Fruit fly (Drosophila melanogaster) whole organism, embryonic: ENCODE results near the gene scramb2.

ENCODE experiments used
- ATbp ChIP-seq: fragments of 200-800 bp; sonication (Bioruptor generic); optimal IDR thresholded peaks from 2 replicates; lab custom pipeline; 2017; ENCODE audit warnings: missing biosample characterization, mild to moderate bottlenecking, missing genetic modification characterization, missing genetic modification reagents
- Adf1 ChIP-seq: fragments of 200-800 bp; sonication (Bioruptor generic); IDR thresholded peaks from 2 replicates; pipeline ENCODE4 v1.3.6; 2022; ENCODE audit warnings: missing biosample characterization, missing genetic modification characterization
- Awh ChIP-seq: fragments of 200-800 bp; sonication (Bioruptor generic); IDR thresholded peaks from 2 replicates; pipeline ENCODE4, ENCODE4 v1.3.6; 2022; ENCODE audit warnings: missing biosample characterization, missing genetic modification characterization
- CG10209 ChIP-seq: fragments of 200-800 bp; sonication (Bioruptor generic); optimal IDR thresholded peaks from 3 replicates; lab custom pipeline; 2017; ENCODE audit warnings: missing biosample characterization, mild to moderate bottlenecking, missing genetic modification characterization, missing genetic modification reagents
- CG10431 ChIP-seq: fragments of 200-800 bp; sonication (Bioruptor generic); optimal IDR thresholded peaks from 3 replicates; lab custom pipeline; 2018; ENCODE audit warnings: missing biosample characterization, mild to moderate bottlenecking, missing genetic modification characterization
- CG10959 ChIP-seq: fragments of 200-800 bp; sonication (Bioruptor generic); IDR thresholded peaks from 2 replicates; pipeline ENCODE4 v1.3.6; 2022; ENCODE audit warnings: missing biosample characterization, missing genetic modification characterization
- CG11398 ChIP-seq: fragments of 200-800 bp; sonication (Bioruptor generic); optimal IDR thresholded peaks from 2 replicates; lab custom pipeline; 2016; ENCODE audit warnings: missing biosample characterization, missing genetic modification characterization
- CG12155 ChIP-seq: fragments of 200-800 bp; sonication (Bioruptor generic); optimal IDR thresholded peaks from 3 replicates; lab custom pipeline; 2016; ENCODE audit warnings: missing biosample characterization, missing genetic modification characterization
- CG12299 ChIP-seq: fragments of 200-800 bp; sonication (Bioruptor generic); optimal IDR thresholded peaks from 2 replicates; lab custom pipeline; 2018; ENCODE audit warnings: missing biosample characterization, mild to moderate bottlenecking, missing genetic modification characterization
- CG14860 ChIP-seq: fragments of 200-800 bp; sonication (Bioruptor generic); IDR thresholded peaks from 3 replicates; pipeline ENCODE4 v1.3.6; 2022; ENCODE audit warnings: missing biosample characterization, missing genetic modification characterization; ENCODE audit not compliant: partially characterized antibody
- CG15011 ChIP-seq: fragments of 200-800 bp; sonication (Bioruptor generic); optimal IDR thresholded peaks from 3 replicates; lab custom pipeline; 2018; ENCODE audit warnings: missing biosample characterization, mild to moderate bottlenecking, missing genetic modification characterization
- CG15514 ChIP-seq: fragments of 200-800 bp; sonication (Bioruptor generic); optimal IDR thresholded peaks from 3 replicates; lab custom pipeline; 2017; ENCODE audit warnings: missing biosample characterization, missing genetic modification characterization, mild to moderate bottlenecking, moderate library complexity, missing genetic modification reagents
- CG1602 ChIP-seq: fragments of 200-800 bp; sonication (Bioruptor generic); optimal IDR thresholded peaks from 3 replicates; lab custom pipeline; 2016; ENCODE audit warnings: missing biosample characterization, missing genetic modification characterization
- CG17359 ChIP-seq: fragments of 200-800 bp; sonication (Bioruptor generic); optimal IDR thresholded peaks from 3 replicates; lab custom pipeline; 2018; ENCODE audit warnings: missing biosample characterization, mild to moderate bottlenecking, missing genetic modification characterization, moderate library complexity
- CG17361 ChIP-seq: fragments of 200-800 bp; sonication (Bioruptor generic); IDR thresholded peaks from 3 replicates; pipeline ENCODE4 v1.3.6; 2022; ENCODE audit warnings: missing biosample characterization, missing genetic modification characterization
- CG1792 ChIP-seq: fragments of 200-800 bp; sonication (Bioruptor generic); optimal IDR thresholded peaks from 2 replicates; lab custom pipeline; 2016; ENCODE audit warnings: missing biosample characterization, missing genetic modification characterization
- CG18476 ChIP-seq: fragments of 200-800 bp; sonication (Bioruptor generic); optimal IDR thresholded peaks from 2 replicates; lab custom pipeline; 2016; ENCODE audit warnings: missing biosample characterization, mild to moderate bottlenecking, missing genetic modification characterization
- CG34224 ChIP-seq: fragments of 200-800 bp; sonication (Bioruptor generic); IDR thresholded peaks from 3 replicates; pipeline ENCODE4 v1.3.6; 2022; ENCODE audit warnings: missing biosample characterization, missing genetic modification characterization; ENCODE audit not compliant: partially characterized antibody
- CG4707 ChIP-seq: fragments of 200-800 bp; sonication (Bioruptor generic); optimal IDR thresholded peaks from 2 replicates; lab custom pipeline; 2018; ENCODE audit warnings: missing biosample characterization, mild to moderate bottlenecking, missing genetic modification characterization, moderate library complexity
- CG7357 ChIP-seq: fragments of 200-800 bp; sonication (Bioruptor generic); IDR thresholded peaks from 3 replicates; pipeline ENCODE4 v1.3.6; 2022; ENCODE audit warnings: missing biosample characterization, missing genetic modification characterization
- CG8089 ChIP-seq: fragments of 200-800 bp; sonication (Bioruptor generic); optimal IDR thresholded peaks from 3 replicates; lab custom pipeline; 2016; ENCODE audit warnings: missing biosample characterization, missing genetic modification characterization
- GATAe ChIP-seq: fragments of 200-800 bp; sonication (Bioruptor generic); conservative IDR thresholded peaks from 2 replicates; pipeline ENCODE4 v1.3.6; 2022; ENCODE audit warnings: missing biosample characterization, missing genetic modification characterization
- Gsc ChIP-seq: fragments of 200-800 bp; sonication (Bioruptor generic); IDR thresholded peaks from 2 replicates; pipeline ENCODE4 v1.3.6; 2022; ENCODE audit warnings: missing biosample characterization, missing genetic modification characterization
- H15 ChIP-seq: fragments of 200-800 bp; sonication (Bioruptor generic); IDR thresholded peaks from 3 replicates; pipeline ENCODE4 v1.3.6; 2022; ENCODE audit warnings: missing biosample characterization, missing genetic modification characterization
- HHEX ChIP-seq: fragments of 200-800 bp; sonication (Bioruptor generic); optimal IDR thresholded peaks from 3 replicates; lab custom pipeline; 2017; ENCODE audit warnings: missing biosample characterization, mild to moderate bottlenecking, missing genetic modification characterization, missing genetic modification reagents
- HLHmδ ChIP-seq: fragments of 200-800 bp; sonication (Bioruptor generic); optimal IDR thresholded peaks from 2 replicates; lab custom pipeline; 2018; ENCODE audit warnings: missing biosample characterization, mild to moderate bottlenecking, missing genetic modification characterization, moderate library complexity
- Lpt ChIP-seq: fragments of >200 bp; optimal IDR thresholded peaks from 2 replicates; lab custom pipeline; 2018; ENCODE audit warnings: missing biosample characterization, missing genetic modification characterization
- Mrtf ChIP-seq: fragments of 200-800 bp; sonication (Bioruptor generic); IDR thresholded peaks from 3 replicates; pipeline ENCODE4 v1.3.6; 2022; ENCODE audit warnings: missing biosample characterization, missing genetic modification characterization
- Myb ChIP-seq: fragments of 200-800 bp; sonication (Bioruptor generic); optimal IDR thresholded peaks from 2 replicates; lab custom pipeline; 2016; ENCODE audit warnings: missing biosample characterization, missing genetic modification characterization
- PHDP ChIP-seq: fragments of 200-800 bp; sonication (Bioruptor generic); optimal IDR thresholded peaks from 3 replicates; lab custom pipeline; 2018; ENCODE audit warnings: missing biosample characterization, mild to moderate bottlenecking, missing genetic modification characterization, moderate library complexity
- Rfx ChIP-seq: fragments of 200-800 bp; sonication (Bioruptor generic); IDR thresholded peaks from 2 replicates; pipeline ENCODE4 v1.3.6; 2022; ENCODE audit warnings: missing biosample characterization, missing genetic modification characterization
- Side ChIP-seq: fragments of 200-800 bp; sonication (Bioruptor generic); optimal IDR thresholded peaks from 2 replicates; lab custom pipeline; 2016; ENCODE audit warnings: missing biosample characterization, missing genetic modification characterization
- Ssrp ChIP-seq: fragments of 200-800 bp; sonication (Bioruptor generic); optimal IDR thresholded peaks from 2 replicates; lab custom pipeline; 2018; ENCODE audit warnings: missing biosample characterization, mild to moderate bottlenecking, missing genetic modification characterization, moderate library complexity
- Usf ChIP-seq: fragments of 200-800 bp; sonication (Bioruptor generic); optimal IDR thresholded peaks from 2 replicates; lab custom pipeline; 2017; ENCODE audit warnings: missing genotype, missing biosample characterization, missing genetic modification characterization
- ash1 ChIP-seq: fragments of 200-800 bp; sonication (Bioruptor generic); optimal IDR thresholded peaks from 2 replicates; lab custom pipeline; 2018; ENCODE audit warnings: missing biosample characterization, mild to moderate bottlenecking, missing genetic modification characterization
- bbx ChIP-seq: fragments of 200-800 bp; sonication (Bioruptor generic); IDR thresholded peaks from 2 replicates; pipeline ENCODE4 v1.3.6; 2022; ENCODE audit warnings: missing biosample characterization, missing genetic modification characterization; ENCODE audit not compliant: partially characterized antibody
- bigmax ChIP-seq: fragments of 200-800 bp; sonication (Bioruptor generic); optimal IDR thresholded peaks from 2 replicates; lab custom pipeline; 2018; ENCODE audit warnings: missing biosample characterization, mild to moderate bottlenecking, missing genetic modification characterization
- bowl ChIP-seq: fragments of 200-800 bp; sonication (Bioruptor generic); IDR thresholded peaks from 2 replicates; pipeline ENCODE4 v1.3.6; 2022; ENCODE audit warnings: missing biosample characterization, missing genetic modification characterization
- chif ChIP-seq, 2 experiments: fragments of 200-800 bp; sonication (Bioruptor generic); optimal IDR thresholded peaks; 3 replicates each; lab custom pipeline; 2016; ENCODE audit warnings: missing biosample characterization in 2 of 2, missing genetic modification characterization in 2 of 2
- crp ChIP-seq, 2 experiments: fragments of 200-800 bp; sonication (Bioruptor generic); optimal IDR thresholded peaks; 2 replicates in 1 of 2; 3 replicates in 1 of 2; lab custom pipeline; 2017; ENCODE audit warnings: missing biosample characterization in 2 of 2, missing genetic modification characterization in 2 of 2, mild to moderate bottlenecking in 1 of 2, moderate library complexity in 1 of 2
- disco-r ChIP-seq: fragments of 200-800 bp; sonication (Bioruptor generic); optimal IDR thresholded peaks from 2 replicates; lab custom pipeline; 2016; ENCODE audit warnings: missing biosample characterization, missing genetic modification characterization
- esg ChIP-seq: fragments of 200-800 bp; sonication (Bioruptor generic); conservative IDR thresholded peaks from 2 replicates; pipeline ENCODE4 v1.3.6; 2022; ENCODE audit warnings: missing biosample characterization, missing genetic modification characterization
- ewg ChIP-seq: fragments of 200-800 bp; sonication (Bioruptor generic); optimal IDR thresholded peaks from 3 replicates; lab custom pipeline; 2017; ENCODE audit warnings: mild to moderate bottlenecking, missing biosample characterization, missing genetic modification reagents, missing genetic modification characterization
- eyg ChIP-seq: fragments of 200-800 bp; sonication (Bioruptor generic); optimal IDR thresholded peaks from 3 replicates; lab custom pipeline; 2016; ENCODE audit warnings: missing biosample characterization, missing genetic modification characterization
- fru ChIP-seq: fragments of >200 bp; optimal IDR thresholded peaks from 2 replicates; lab custom pipeline; 2017
- kah ChIP-seq: fragments of 200-800 bp; sonication (Bioruptor generic); optimal IDR thresholded peaks from 2 replicates; lab custom pipeline; 2018; ENCODE audit warnings: missing biosample characterization, mild to moderate bottlenecking, missing genetic modification characterization
- nom ChIP-seq: fragments of 200-800 bp; sonication (Bioruptor generic); optimal IDR thresholded peaks from 2 replicates; lab custom pipeline; 2017; ENCODE audit warnings: missing biosample characterization, missing genetic modification characterization, mild to moderate bottlenecking, moderate library complexity, missing genetic modification reagents
- peb ChIP-seq: fragments of 200-800 bp; sonication (Bioruptor generic); IDR thresholded peaks from 2 replicates; pipeline ENCODE4 v1.3.6; 2022; ENCODE audit warnings: missing biosample characterization, missing genetic modification characterization
- sna ChIP-seq: fragments of 200-800 bp; sonication (Bioruptor generic); IDR thresholded peaks from 2 replicates; pipeline ENCODE4 v1.3.6; 2022; ENCODE audit warnings: missing biosample characterization, missing genetic modification characterization; ENCODE audit not compliant: partially characterized antibody
- sr ChIP-seq: fragments of 200-800 bp; sonication (Bioruptor generic); IDR thresholded peaks from 3 replicates; pipeline ENCODE4 v1.3.6; 2022; ENCODE audit warnings: missing biosample characterization, missing genetic modification characterization
- tap ChIP-seq: fragments of 200-800 bp; optimal IDR thresholded peaks from 3 replicates; lab custom pipeline; 2019; ENCODE audit warnings: missing biosample characterization, mild to moderate bottlenecking, missing genetic modification characterization, moderate library complexity

scramb2 gene

dm6 chr3L:3045256-3045743 is 1.3 kb downstream of the scramb2 start (continued):
- TF ChIP-seq bigmax (GFP tag; lab: Kevin White, UChicago) (no peak), CG14860 (GFP tag; lab: Robert Waterston, UW) (no peak), Myb (no peak), ATbp (GFP tag; lab: Kevin White, UChicago) (no peak), Ssrp (tag; lab: Kevin White, UChicago) (peak; percentile 26), eyg (GFP tag; lab: Kevin White, UChicago) (no peak), CG10431 (no peak), CG17359 (peak; percentile 57), disco-r (GFP tag; lab: Kevin White, UChicago) (no peak), CG1792 (no peak), Gsc (GFP tag; lab: Robert Waterston, UW) (no peak), CG18476 (GFP tag; lab: Kevin White, UChicago) (no peak), CG15514 (GFP tag; lab: Kevin White, UChicago) (no peak), bbx (GFP tag; lab: Robert Waterston, UW) (no peak), sna (GFP tag; lab: Robert Waterston, UW) (no peak), PHDP (tag; lab: Kevin White, UChicago) (peak; percentile 42), HLHmδ (GFP tag; lab: Kevin White, UChicago) (no peak), CG1602 (GFP tag; lab: Kevin White, UChicago) (peak; percentile 6), H15 (GFP tag; lab: Robert Waterston, UW) (no peak), bowl (GFP tag; lab: Robert Waterston, UW) (no peak), fru (lab: Kevin White, UChicago) (no peak), CG8089 (no peak), Rfx (GFP tag; lab: Robert Waterston, UW) (peak; percentile 56; the same call in 1 of the 2 replicates), CG7357 (0 out of 3 replicates have a peak, but pooled peaks have one; percentile 17), Usf (no peak), GATAe (GFP tag; lab: Robert Waterston, UW) (no peak), Lpt (GFP tag; lab: Kevin White, UChicago) (no peak), kah (GFP tag; lab: Kevin White, UChicago) (peak; percentile 71), CG10209 (GFP tag; lab: Kevin White, UChicago) (peak; percentile 68), CG34224 (GFP tag; lab: Robert Waterston, UW) (no peak), CG10959 (GFP tag; lab: Robert Waterston, UW) (no peak), Adf1 (no peak), HHEX (GFP tag; lab: Kevin White, UChicago) (peak; percentile 10), esg (no peak; the same call in 1 of the 2 replicates), CG17361 (GFP tag; lab: Robert Waterston, UW) (0 out of 3 replicates have a peak, but pooled peaks have one; percentile 47), ewg (GFP tag; lab: Kevin White, UChicago) (peak; percentile 29), crp (GFP tag; optimal IDR thresholded peaks at IDR 0.05; lab: Kevin White, UChicago) (no peak), Side (no peak), CG15011 (GFP tag; lab: Kevin White, UChicago) (no peak), Awh (GFP tag; lab: Robert Waterston, UW) (no peak), CG4707 (no peak), peb (GFP tag; lab: Robert Waterston, UW) (no peak), ash1 (GFP tag; lab: Kevin White, UChicago) (no peak), tap (tag; lab: Kevin White, UChicago) (no peak), nom (peak; percentile 81), CG12299 (no peak), chif (GFP tag; optimal IDR thresholded peaks at IDR 0.05; lab: Kevin White, UChicago) (no peak), Mrtf (GFP tag; lab: Robert Waterston, UW) (no peak), CG12155 (GFP tag; lab: Kevin White, UChicago) (peak; percentile 24), CG11398 (no peak), sr (GFP tag; lab: Robert Waterston, UW) (no peak)
